Fruit fly (Drosophila melanogaster) whole organism, embryonic: Measurements from ENCODE around the gene awd.

Experiments
- B-H1 ChIP-seq: fragments of 200-800 bp; sonication (Bioruptor generic); IDR thresholded peaks from 3 replicates; pipeline ENCODE4 v1.3.6; 2022; ENCODE audit warnings: missing biosample characterization, missing genetic modification characterization
- CG11456 ChIP-seq: fragments of 200-800 bp; sonication (Bioruptor generic); IDR thresholded peaks from 3 replicates; pipeline ENCODE4 v1.3.6; 2022; ENCODE audit warnings: missing biosample characterization, missing genetic modification characterization
- CG11696 ChIP-seq: fragments of 200-800 bp; sonication (Bioruptor generic); IDR thresholded peaks from 2 replicates; pipeline ENCODE4 v1.3.6; 2022; ENCODE audit warnings: missing biosample characterization, missing genetic modification characterization
- CG1233 ChIP-seq: fragments of 200-800 bp; sonication (Bioruptor generic); optimal IDR thresholded peaks from 4 replicates; lab custom pipeline; 2018; ENCODE audit warnings: missing biosample characterization, mild to moderate bottlenecking, missing genetic modification characterization
- CG12659 ChIP-seq: fragments of 200-800 bp; sonication (Bioruptor generic); optimal IDR thresholded peaks from 3 replicates; lab custom pipeline; 2017; ENCODE audit warnings: mild to moderate bottlenecking, missing biosample characterization, missing genetic modification reagents, missing genetic modification characterization
- CG13296 ChIP-seq: fragments of 200-800 bp; sonication (Bioruptor generic); optimal IDR thresholded peaks from 3 replicates; lab custom pipeline; 2018; ENCODE audit warnings: missing biosample characterization, mild to moderate bottlenecking, missing genetic modification characterization
- CG13424 ChIP-seq: fragments of 200-800 bp; sonication (Bioruptor generic); optimal IDR thresholded peaks from 2 replicates; lab custom pipeline; 2019; ENCODE audit warnings: missing biosample characterization, mild to moderate bottlenecking, missing genetic modification characterization, moderate library complexity
- CG14050 ChIP-seq: fragments of 200-800 bp; sonication (Bioruptor generic); IDR thresholded peaks from 3 replicates; pipeline ENCODE4 v1.3.6; 2022; ENCODE audit warnings: missing biosample characterization, missing genetic modification characterization
- CG15479 ChIP-seq: fragments of 200-800 bp; sonication (Bioruptor generic); optimal IDR thresholded peaks from 3 replicates; lab custom pipeline; 2019; ENCODE audit warnings: missing biosample characterization, mild to moderate bottlenecking, missing genetic modification characterization, moderate library complexity
- CG16815 ChIP-seq: fragments of 200-800 bp; sonication (Bioruptor generic); optimal IDR thresholded peaks from 3 replicates; lab custom pipeline; 2017; ENCODE audit warnings: missing biosample characterization, mild to moderate bottlenecking, missing genetic modification characterization
- CG17568 ChIP-seq: fragments of 200-800 bp; sonication (Bioruptor generic); optimal IDR thresholded peaks from 2 replicates; lab custom pipeline; 2018; ENCODE audit warnings: missing biosample characterization, mild to moderate bottlenecking, missing genetic modification characterization, moderate library complexity
- CG17612 ChIP-seq: fragments of 200-800 bp; sonication (Bioruptor generic); IDR thresholded peaks from 2 replicates; pipeline ENCODE4 v1.3.6; 2022; ENCODE audit warnings: missing biosample characterization, missing genetic modification characterization
- CG18476 ChIP-seq: fragments of 200-800 bp; sonication (Bioruptor generic); optimal IDR thresholded peaks from 2 replicates; lab custom pipeline; 2016; ENCODE audit warnings: missing biosample characterization, mild to moderate bottlenecking, missing genetic modification characterization
- CG18619 ChIP-seq: fragments of 200-800 bp; sonication (Bioruptor generic); optimal IDR thresholded peaks from 3 replicates; lab custom pipeline; 2017; ENCODE audit warnings: missing biosample characterization, mild to moderate bottlenecking, missing genetic modification characterization
- CG2875 ChIP-seq: fragments of 200-800 bp; sonication (Bioruptor generic); optimal IDR thresholded peaks from 2 replicates; lab custom pipeline; 2017; ENCODE audit warnings: missing biosample characterization, mild to moderate bottlenecking, missing genetic modification characterization, missing genetic modification reagents
- CG30020 ChIP-seq: fragments of 200-800 bp; optimal IDR thresholded peaks from 2 replicates; lab custom pipeline; 2019; ENCODE audit warnings: missing biosample characterization, mild to moderate bottlenecking, missing genetic modification characterization, moderate library complexity
- CG32772 ChIP-seq: fragments of 200-800 bp; sonication (Bioruptor generic); IDR thresholded peaks from 2 replicates; pipeline ENCODE4 v1.3.6; 2022; ENCODE audit warnings: missing biosample characterization, missing genetic modification characterization
- CG3838 ChIP-seq: fragments of 200-800 bp; sonication (Bioruptor generic); optimal IDR thresholded peaks from 3 replicates; lab custom pipeline; 2016; ENCODE audit warnings: missing biosample characterization, missing genetic modification characterization
- CG6683 ChIP-seq: fragments of 200-800 bp; sonication (Bioruptor generic); optimal IDR thresholded peaks from 2 replicates; lab custom pipeline; 2017; ENCODE audit warnings: missing biosample characterization, mild to moderate bottlenecking, missing genetic modification characterization, missing genetic modification reagents
- CG6765 ChIP-seq: fragments of 200-800 bp; sonication (Bioruptor generic); optimal IDR thresholded peaks from 3 replicates; lab custom pipeline; 2017; ENCODE audit warnings: missing biosample characterization, mild to moderate bottlenecking, missing genetic modification characterization
- CG6791 ChIP-seq: fragments of 200-800 bp; sonication (Bioruptor generic); IDR thresholded peaks from 3 replicates; pipeline ENCODE4 v1.3.6; 2022; ENCODE audit warnings: missing biosample characterization, missing genetic modification characterization; ENCODE audit not compliant: partially characterized antibody
- CG7745 ChIP-seq: fragments of 200-800 bp; sonication (Bioruptor generic); optimal IDR thresholded peaks from 2 replicates; lab custom pipeline; 2018; ENCODE audit warnings: missing biosample characterization, mild to moderate bottlenecking, missing genetic modification characterization, moderate library complexity
- CG8281 ChIP-seq: fragments of 200-800 bp; sonication (Bioruptor generic); optimal IDR thresholded peaks from 2 replicates; lab custom pipeline; 2018; ENCODE audit warnings: missing biosample characterization, mild to moderate bottlenecking, missing genetic modification characterization, moderate library complexity
- CG9932 ChIP-seq: fragments of 200-800 bp; sonication (Bioruptor generic); IDR thresholded peaks from 2 replicates; pipeline ENCODE4 v1.3.6; 2022; ENCODE audit warnings: missing biosample characterization, missing genetic modification characterization
- D19A ChIP-seq: fragments of 200-800 bp; optimal IDR thresholded peaks from 3 replicates; lab custom pipeline; 2019; ENCODE audit warnings: missing biosample characterization, mild to moderate bottlenecking, missing genetic modification characterization, moderate library complexity
- Dip3 ChIP-seq: fragments of 200-800 bp; sonication (Bioruptor generic); optimal IDR thresholded peaks from 3 replicates; lab custom pipeline; 2016; ENCODE audit warnings: missing biosample characterization, missing genetic modification characterization
- MTF-1 ChIP-seq: fragments of 200-800 bp; sonication (Bioruptor generic); optimal IDR thresholded peaks from 2 replicates; lab custom pipeline; 2018; ENCODE audit warnings: missing biosample characterization, mild to moderate bottlenecking, missing genetic modification characterization, borderline replicate concordance
- Nf-YB ChIP-seq: fragments of 200-800 bp; sonication (Bioruptor generic); optimal IDR thresholded peaks from 3 replicates; lab custom pipeline; 2019; ENCODE audit warnings: missing biosample characterization, mild to moderate bottlenecking, missing genetic modification characterization, moderate library complexity
- Sin3A ChIP-seq: fragments of >200 bp; optimal IDR thresholded peaks from 2 replicates; lab custom pipeline; 2018
- Six4 ChIP-seq: fragments of 200-800 bp; sonication (Bioruptor generic); optimal IDR thresholded peaks from 2 replicates; lab custom pipeline; 2016; ENCODE audit warnings: missing biosample characterization, missing genetic modification characterization
- YL-1 ChIP-seq: fragments of 200-800 bp; sonication (Bioruptor generic); optimal IDR thresholded peaks from 3 replicates; lab custom pipeline; 2017; ENCODE audit warnings: missing biosample characterization, mild to moderate bottlenecking, missing genetic modification characterization
- chinmo ChIP-seq: fragments of 200-800 bp; sonication (Bioruptor generic); IDR thresholded peaks from 4 replicates; pipeline ENCODE4 v1.3.6; 2022; ENCODE audit warnings: missing biosample characterization, missing genetic modification characterization; ENCODE audit not compliant: partially characterized antibody
- chm ChIP-seq: fragments of 200-800 bp; sonication (Bioruptor generic); IDR thresholded peaks from 2 replicates; pipeline ENCODE4 v1.3.6; 2022; ENCODE audit warnings: missing biosample characterization, missing genetic modification characterization
- dati ChIP-seq: fragments of 200-800 bp; sonication (Bioruptor generic); IDR thresholded peaks from 2 replicates; pipeline ENCODE4 v1.3.6; 2022; ENCODE audit warnings: missing biosample characterization, missing genetic modification characterization
- en ChIP-seq: fragments of 200-800 bp; sonication (Bioruptor generic); optimal IDR thresholded peaks from 2 replicates; lab custom pipeline; 2016; ENCODE audit warnings: missing biosample characterization, missing genetic modification characterization
- fd3F ChIP-seq: fragments of 200-800 bp; sonication (Bioruptor generic); optimal IDR thresholded peaks from 2 replicates; lab custom pipeline; 2018; ENCODE audit warnings: missing biosample characterization, mild to moderate bottlenecking, missing genetic modification characterization, moderate library complexity
- gce ChIP-seq: fragments of 200-800 bp; sonication (Bioruptor generic); IDR thresholded peaks from 3 replicates; pipeline ENCODE4 v1.3.6; 2022; ENCODE audit warnings: missing biosample characterization, missing genetic modification characterization
- gcm ChIP-seq: fragments of 200-800 bp; sonication (Bioruptor generic); optimal IDR thresholded peaks from 2 replicates; lab custom pipeline; 2019; ENCODE audit warnings: missing biosample characterization, mild to moderate bottlenecking, missing genetic modification characterization, moderate library complexity
- her ChIP-seq: fragments of 200-800 bp; sonication (Bioruptor generic); optimal IDR thresholded peaks from 2 replicates; lab custom pipeline; 2016; ENCODE audit warnings: missing biosample characterization, missing genetic modification characterization
- jumu ChIP-seq: fragments of 200-800 bp; sonication (Bioruptor generic); optimal IDR thresholded peaks from 3 replicates; lab custom pipeline; 2016; ENCODE audit warnings: missing biosample characterization, missing genetic modification characterization
- maf-S ChIP-seq: fragments of 200-800 bp; sonication (Bioruptor generic); optimal IDR thresholded peaks from 2 replicates; lab custom pipeline; 2016; ENCODE audit warnings: missing biosample characterization, missing genetic modification characterization
- nmo ChIP-seq: fragments of 200-800 bp; sonication (Bioruptor generic); optimal IDR thresholded peaks from 2 replicates; lab custom pipeline; 2018; ENCODE audit warnings: missing biosample characterization, mild to moderate bottlenecking, missing genetic modification characterization, moderate library complexity
- oc ChIP-seq: fragments of 200-800 bp; sonication (Bioruptor generic); optimal IDR thresholded peaks from 2 replicates; lab custom pipeline; 2018; ENCODE audit warnings: missing biosample characterization, mild to moderate bottlenecking, missing genetic modification characterization, moderate library complexity
- peb ChIP-seq: fragments of 200-800 bp; sonication (Bioruptor generic); IDR thresholded peaks from 2 replicates; pipeline ENCODE4 v1.3.6; 2022; ENCODE audit warnings: missing biosample characterization, missing genetic modification characterization
- psq ChIP-seq: fragments of 200-800 bp; sonication (Bioruptor generic); optimal IDR thresholded peaks from 2 replicates; lab custom pipeline; 2017; ENCODE audit warnings: missing biosample characterization, missing genetic modification characterization
- ranshi ChIP-seq: fragments of 200-800 bp; sonication (Bioruptor generic); IDR thresholded peaks from 2 replicates; pipeline ENCODE4 v1.3.6; 2022; ENCODE audit warnings: missing biosample characterization, missing genetic modification characterization
- rib ChIP-seq: fragments of 200-800 bp; sonication (Bioruptor generic); IDR thresholded peaks from 2 replicates; pipeline ENCODE4 v1.3.6; 2022; ENCODE audit warnings: missing biosample characterization, missing genetic modification characterization
- salm ChIP-seq: fragments of 200-800 bp; sonication (Bioruptor generic); optimal IDR thresholded peaks from 2 replicates; lab custom pipeline; 2018; ENCODE audit warnings: missing biosample characterization, mild to moderate bottlenecking, missing genetic modification characterization
- sqz ChIP-seq: fragments of 200-800 bp; sonication (Bioruptor generic); optimal IDR thresholded peaks from 3 replicates; lab custom pipeline; 2018; ENCODE audit warnings: missing biosample characterization, mild to moderate bottlenecking, missing genetic modification characterization
- ssp ChIP-seq: fragments of 200-800 bp; sonication (Bioruptor generic); IDR thresholded peaks from 2 replicates; pipeline ENCODE4 v1.3.6; 2022; ENCODE audit warnings: missing biosample characterization, missing genetic modification characterization
- tna ChIP-seq: fragments of 200-800 bp; sonication (Bioruptor generic); IDR thresholded peaks from 2 replicates; pipeline ENCODE4 v1.3.6; 2022; ENCODE audit warnings: missing biosample characterization, missing genetic modification characterization; ENCODE audit not compliant: partially characterized antibody
- zen ChIP-seq: fragments of 200-800 bp; sonication (Bioruptor generic); optimal IDR thresholded peaks from 3 replicates; lab custom pipeline; 2018; ENCODE audit warnings: missing biosample characterization, mild to moderate bottlenecking, missing genetic modification characterization, moderate library complexity

Gene awd

dm6 chr3R:31736776-31737175 lies 9.1 kb downstream of the awd start, which contains the start of the genes CstF50 and CG11563 (continued):
- no peak for TF ChIP-seq CG8281 (tag; lab: Kevin White, UChicago)
- no peak for TF ChIP-seq CG17612 (GFP tag; lab: Robert Waterston, UW)
- TF ChIP-seq ranshi (GFP tag; lab: Robert Waterston, UW), result no peak
- no peak for TF ChIP-seq salm (tag; lab: Kevin White, UChicago)
- TF ChIP-seq CG6683 (GFP tag; lab: Kevin White, UChicago), result no peak
- peak; percentile 17; the same call in 1 of the 2 replicates for TF ChIP-seq tna (GFP tag; lab: Robert Waterston, UW)
- TF ChIP-seq jumu (GFP tag; lab: Kevin White, UChicago), result no peak
- no peak for TF ChIP-seq CG11696 (GFP tag; lab: Robert Waterston, UW)
- TF ChIP-seq CG30020 (tag; lab: Kevin White, UChicago), result peak; percentile 21
- TF ChIP-seq B-H1 (GFP tag; lab: Robert Waterston, UW), result no peak
- no peak for TF ChIP-seq fd3F
- TF ChIP-seq CG6791 (GFP tag; lab: Robert Waterston, UW), result 0 out of 3 replicates have a peak, but pooled peaks have one; percentile 33
- TF ChIP-seq CG2875, result no peak
- no peak for TF ChIP-seq maf-S
- TF ChIP-seq CG18476, result no peak
- TF ChIP-seq MTF-1 (GFP tag; lab: Kevin White, UChicago), result no peak
- no peak for TF ChIP-seq dati
- TF ChIP-seq rib (GFP tag; lab: Robert Waterston, UW), result no peak
- no peak for TF ChIP-seq CG17568
- TF ChIP-seq CG9932 (GFP tag; lab: Robert Waterston, UW), result no peak
- no peak for TF ChIP-seq Nf-YB
- no peak for TF ChIP-seq peb
- TF ChIP-seq CG1233 (GFP tag; lab: Kevin White, UChicago), result no peak
- TF ChIP-seq oc (tag; lab: Kevin White, UChicago), result no peak
- TF ChIP-seq CG13424, result no peak
- no peak for TF ChIP-seq Dip3
- no peak for TF ChIP-seq D19A (tag; lab: Kevin White, UChicago)
- no peak for TF ChIP-seq ssp (GFP tag; lab: Robert Waterston, UW)
- TF ChIP-seq CG16815 (GFP tag; lab: Kevin White, UChicago), result no peak
- no peak for TF ChIP-seq her (GFP tag; lab: Kevin White, UChicago)
- TF ChIP-seq CG18619 (GFP tag; lab: Kevin White, UChicago), result no peak
- no peak for TF ChIP-seq CG12659
- no peak for TF ChIP-seq CG7745 (tag; lab: Kevin White, UChicago)
- TF ChIP-seq CG3838, result no peak
- no peak for TF ChIP-seq sqz (GFP tag; lab: Kevin White, UChicago)
- peak; percentile 85 for TF ChIP-seq YL-1 (GFP tag; lab: Kevin White, UChicago)
- TF ChIP-seq en (GFP tag; lab: Kevin White, UChicago), result no peak
- no peak for TF ChIP-seq gcm (GFP tag; lab: Kevin White, UChicago)
- TF ChIP-seq CG6765 (GFP tag; lab: Kevin White, UChicago), result no peak
- TF ChIP-seq chm (GFP tag; lab: Robert Waterston, UW), result no peak
- TF ChIP-seq CG13296, result no peak
- TF ChIP-seq gce, result no peak
- no peak for TF ChIP-seq CG32772 (GFP tag; lab: Robert Waterston, UW)
- TF ChIP-seq CG15479 (GFP tag; lab: Kevin White, UChicago), result no peak
- TF ChIP-seq psq (GFP tag; lab: Kevin White, UChicago), result no peak
- TF ChIP-seq CG14050 (GFP tag; lab: Robert Waterston, UW), result no peak
- peak; percentile 15 for TF ChIP-seq zen
- TF ChIP-seq Sin3A, result peak; percentile 51
- TF ChIP-seq chinmo (GFP tag; lab: Robert Waterston, UW), result peak; percentile 71; the same call in 2 of the 4 replicates
- TF ChIP-seq nmo (GFP tag; lab: Kevin White, UChicago), result no peak
- no peak for TF ChIP-seq Six4 (GFP tag; lab: Kevin White, UChicago)
- TF ChIP-seq CG11456 (GFP tag; lab: Robert Waterston, UW), result no peak
